Fruit fly (Drosophila melanogaster) whole organism, embryonic: ENCODE data around the gene defl.

ENCODE experiments used
- Abd-B ChIP-seq: fragments of 200-800 bp; sonication (Bioruptor generic); optimal IDR thresholded peaks from 2 replicates; lab custom pipeline; 2018; ENCODE audit warnings: missing biosample characterization, mild to moderate bottlenecking, missing genetic modification characterization, moderate library complexity
- BtbVII ChIP-seq: fragments of 200-800 bp; sonication (Bioruptor generic); optimal IDR thresholded peaks from 3 replicates; lab custom pipeline; 2017; ENCODE audit warnings: missing biosample characterization, mild to moderate bottlenecking, missing genetic modification characterization
- CG11247 ChIP-seq: fragments of 200-800 bp; sonication (Bioruptor generic); IDR thresholded peaks from 2 replicates; pipeline ENCODE4 v1.3.6; 2022; ENCODE audit warnings: missing biosample characterization, missing genetic modification characterization
- CG11560 ChIP-seq: fragments of 200-800 bp; sonication (Bioruptor generic); IDR thresholded peaks from 3 replicates; pipeline ENCODE4 v1.3.6; 2022; ENCODE audit warnings: missing biosample characterization, missing genetic modification characterization
- CG13287 ChIP-seq: fragments of 200-800 bp; sonication (Bioruptor generic); IDR thresholded peaks from 2 replicates; pipeline ENCODE4 v1.3.6; 2022; ENCODE audit warnings: missing biosample characterization, missing genetic modification characterization; ENCODE audit not compliant: partially characterized antibody
- CG14050 ChIP-seq: fragments of 200-800 bp; sonication (Bioruptor generic); IDR thresholded peaks from 3 replicates; pipeline ENCODE4 v1.3.6; 2022; ENCODE audit warnings: missing biosample characterization, missing genetic modification characterization
- CG16813 ChIP-seq: fragments of 200-800 bp; sonication (Bioruptor generic); IDR thresholded peaks from 3 replicates; pipeline ENCODE4 v1.3.6; 2022; ENCODE audit warnings: missing biosample characterization, missing genetic modification characterization; ENCODE audit not compliant: partially characterized antibody
- CG1832 ChIP-seq: fragments of 200-800 bp; sonication (Bioruptor generic); optimal IDR thresholded peaks from 2 replicates; lab custom pipeline; 2017; ENCODE audit warnings: missing biosample characterization, mild to moderate bottlenecking, missing genetic modification characterization, inconsistent platforms
- CG30431 ChIP-seq: fragments of 200-800 bp; sonication (Bioruptor generic); optimal IDR thresholded peaks from 2 replicates; lab custom pipeline; 2017; ENCODE audit warnings: missing biosample characterization, missing genetic modification characterization
- CG31224 ChIP-seq: fragments of 200-800 bp; sonication (Bioruptor generic); IDR thresholded peaks from 2 replicates; pipeline ENCODE4 v1.3.6; 2022; ENCODE audit warnings: missing biosample characterization, missing genetic modification characterization
- CG31441 ChIP-seq: fragments of 200-800 bp; sonication (Bioruptor generic); IDR thresholded peaks from 2 replicates; pipeline ENCODE4 v1.3.6; 2022; ENCODE audit warnings: missing biosample characterization, missing genetic modification characterization
- CG3847 ChIP-seq: fragments of 200-800 bp; sonication (Bioruptor generic); IDR thresholded peaks from 2 replicates; pipeline ENCODE4 v1.3.6; 2022; ENCODE audit warnings: missing biosample characterization, missing genetic modification characterization
- CG4707 ChIP-seq: fragments of 200-800 bp; sonication (Bioruptor generic); optimal IDR thresholded peaks from 2 replicates; lab custom pipeline; 2018; ENCODE audit warnings: missing biosample characterization, mild to moderate bottlenecking, missing genetic modification characterization, moderate library complexity
- CG4730 ChIP-seq: fragments of 200-800 bp; sonication (Bioruptor generic); IDR thresholded peaks from 2 replicates; pipeline ENCODE4 v1.3.6; 2022; ENCODE audit warnings: missing biosample characterization, missing genetic modification characterization
- CG6654 ChIP-seq: fragments of 200-800 bp; sonication (Bioruptor generic); optimal IDR thresholded peaks from 2 replicates; lab custom pipeline; 2017; ENCODE audit warnings: missing biosample characterization, mild to moderate bottlenecking, missing genetic modification characterization
- CG7963 ChIP-seq: fragments of 200-800 bp; sonication (Bioruptor generic); IDR thresholded peaks from 3 replicates; pipeline ENCODE4 v1.3.6; 2022; ENCODE audit warnings: missing biosample characterization, missing genetic modification characterization; ENCODE audit not compliant: partially characterized antibody
- CG8290 ChIP-seq, 3 experiments: fragments of 200-800 bp; sonication (Bioruptor generic); optimal IDR thresholded peaks; 2 replicates each; lab custom pipeline; 2016 to 2019; ENCODE audit warnings: missing biosample characterization in 3 of 3, missing genetic modification characterization in 3 of 3, mild to moderate bottlenecking in 2 of 3, moderate library complexity in 1 of 3
- CG8944 ChIP-seq: fragments of 200-800 bp; sonication (Bioruptor generic); optimal IDR thresholded peaks from 3 replicates; lab custom pipeline; 2016; ENCODE audit warnings: missing biosample characterization, missing genetic modification characterization
- CG9817 ChIP-seq: fragments of 200-800 bp; sonication (Bioruptor generic); optimal IDR thresholded peaks from 2 replicates; lab custom pipeline; 2018; ENCODE audit warnings: missing biosample characterization, mild to moderate bottlenecking, missing genetic modification characterization, moderate library complexity
- CG9932 ChIP-seq: fragments of 200-800 bp; sonication (Bioruptor generic); IDR thresholded peaks from 2 replicates; pipeline ENCODE4 v1.3.6; 2022; ENCODE audit warnings: missing biosample characterization, missing genetic modification characterization
- Dp ChIP-seq: fragments of 200-800 bp; sonication (Bioruptor generic); optimal IDR thresholded peaks from 2 replicates; lab custom pipeline; 2018; ENCODE audit warnings: missing biosample characterization, mild to moderate bottlenecking, missing genetic modification characterization, moderate library complexity
- HLH54F ChIP-seq: fragments of 200-800 bp; sonication (Bioruptor generic); optimal IDR thresholded peaks from 3 replicates; lab custom pipeline; 2016; ENCODE audit warnings: missing biosample characterization, missing genetic modification characterization
- HLHmδ ChIP-seq: fragments of 200-800 bp; sonication (Bioruptor generic); optimal IDR thresholded peaks from 2 replicates; lab custom pipeline; 2018; ENCODE audit warnings: missing biosample characterization, mild to moderate bottlenecking, missing genetic modification characterization, moderate library complexity
- Ravus ChIP-seq: fragments of 200-800 bp; sonication (Bioruptor generic); IDR thresholded peaks from 2 replicates; pipeline ENCODE4 v1.3.6; 2022; ENCODE audit warnings: missing biosample characterization, missing genetic modification characterization
- Rx ChIP-seq: fragments of 200-800 bp; sonication (Bioruptor generic); IDR thresholded peaks from 2 replicates; pipeline ENCODE4 v1.3.6; 2022; ENCODE audit warnings: missing biosample characterization, missing genetic modification characterization
- Trl ChIP-seq, 3 experiments: fragments of >200 bp in 2 of 3; fragments of 200-800 bp in 1 of 3; sonication (Bioruptor generic) in 1 of 3; optimal IDR thresholded peaks; 2 replicates in 1 of 3; 3 replicates in 2 of 3; lab custom pipeline; 2016 to 2017; ENCODE audit warnings: missing biosample characterization in 1 of 3, missing genetic modification characterization in 1 of 3
- ash1 ChIP-seq: fragments of 200-800 bp; sonication (Bioruptor generic); optimal IDR thresholded peaks from 2 replicates; lab custom pipeline; 2018; ENCODE audit warnings: missing biosample characterization, mild to moderate bottlenecking, missing genetic modification characterization
- bcd ChIP-seq: fragments of 200-800 bp; sonication (Bioruptor generic); optimal IDR thresholded peaks from 2 replicates; lab custom pipeline; 2017; ENCODE audit warnings: missing biosample characterization, mild to moderate bottlenecking, missing genetic modification characterization
- cas ChIP-seq: fragments of 200-800 bp; sonication (Bioruptor generic); IDR thresholded peaks from 2 replicates; pipeline ENCODE4 v1.3.6; 2022; ENCODE audit warnings: missing biosample characterization, missing genetic modification characterization
- emc ChIP-seq: fragments of 200-800 bp; sonication (Bioruptor generic); optimal IDR thresholded peaks from 2 replicates; lab custom pipeline; 2016; ENCODE audit warnings: missing biosample characterization, missing genetic modification characterization
- en ChIP-seq: fragments of 200-800 bp; sonication (Bioruptor generic); optimal IDR thresholded peaks from 2 replicates; lab custom pipeline; 2016; ENCODE audit warnings: missing biosample characterization, missing genetic modification characterization
- fu2 ChIP-seq: fragments of 200-800 bp; sonication (Bioruptor generic); optimal IDR thresholded peaks from 2 replicates; lab custom pipeline; 2016; ENCODE audit warnings: missing biosample characterization, missing genetic modification characterization
- gce ChIP-seq: fragments of 200-800 bp; sonication (Bioruptor generic); IDR thresholded peaks from 3 replicates; pipeline ENCODE4 v1.3.6; 2022; ENCODE audit warnings: missing biosample characterization, missing genetic modification characterization
- gcm ChIP-seq: fragments of 200-800 bp; sonication (Bioruptor generic); optimal IDR thresholded peaks from 2 replicates; lab custom pipeline; 2019; ENCODE audit warnings: missing biosample characterization, mild to moderate bottlenecking, missing genetic modification characterization, moderate library complexity
- grau ChIP-seq: fragments of 200-800 bp; optimal IDR thresholded peaks from 3 replicates; lab custom pipeline; 2019; ENCODE audit warnings: missing biosample characterization, mild to moderate bottlenecking, missing genetic modification characterization, moderate library complexity
- lilli ChIP-seq: fragments of 200-800 bp; sonication (Bioruptor generic); optimal IDR thresholded peaks from 3 replicates; lab custom pipeline; 2016; ENCODE audit warnings: missing biosample characterization, missing genetic modification characterization
- luna ChIP-seq: fragments of 200-800 bp; sonication (Bioruptor generic); optimal IDR thresholded peaks from 2 replicates; lab custom pipeline; 2016; ENCODE audit warnings: missing biosample characterization, missing genetic modification characterization
- mld ChIP-seq: fragments of 200-800 bp; sonication (Bioruptor generic); IDR thresholded peaks from 3 replicates; pipeline ENCODE4 v1.3.6; 2022; ENCODE audit warnings: missing biosample characterization, missing genetic modification characterization; ENCODE audit not compliant: partially characterized antibody
- onecut ChIP-seq: fragments of 200-800 bp; sonication (Bioruptor generic); IDR thresholded peaks from 2 replicates; pipeline ENCODE4 v1.3.6; 2022; ENCODE audit warnings: missing biosample characterization, missing genetic modification characterization
- psq ChIP-seq: fragments of 200-800 bp; sonication (Bioruptor generic); optimal IDR thresholded peaks from 2 replicates; lab custom pipeline; 2017; ENCODE audit warnings: missing biosample characterization, missing genetic modification characterization
- salm ChIP-seq: fragments of 200-800 bp; sonication (Bioruptor generic); optimal IDR thresholded peaks from 2 replicates; lab custom pipeline; 2018; ENCODE audit warnings: missing biosample characterization, mild to moderate bottlenecking, missing genetic modification characterization
- ssp ChIP-seq: fragments of 200-800 bp; sonication (Bioruptor generic); IDR thresholded peaks from 2 replicates; pipeline ENCODE4 v1.3.6; 2022; ENCODE audit warnings: missing biosample characterization, missing genetic modification characterization
- sug ChIP-seq: fragments of 200-800 bp; optimal IDR thresholded peaks from 2 replicates; lab custom pipeline; 2019; ENCODE audit warnings: missing biosample characterization, mild to moderate bottlenecking, missing genetic modification characterization, moderate library complexity
- tup ChIP-seq: fragments of 200-800 bp; sonication (Bioruptor generic); optimal IDR thresholded peaks from 2 replicates; lab custom pipeline; 2016; ENCODE audit warnings: missing biosample characterization, mild to moderate bottlenecking, missing genetic modification characterization, moderate library complexity
- tx ChIP-seq: fragments of 200-800 bp; sonication (Bioruptor generic); optimal IDR thresholded peaks from 2 replicates; lab custom pipeline; 2016; ENCODE audit warnings: missing biosample characterization, missing genetic modification characterization
- wdn ChIP-seq: fragments of 200-800 bp; sonication (Bioruptor generic); IDR thresholded peaks from 2 replicates; pipeline ENCODE4 v1.3.6; 2022; ENCODE audit warnings: missing biosample characterization, missing genetic modification characterization
- zfh1 ChIP-seq: fragments of 200-800 bp; sonication (Bioruptor generic); IDR thresholded peaks from 3 replicates; pipeline ENCODE4 v1.3.6; 2022; ENCODE audit warnings: missing biosample characterization, missing genetic modification characterization

Gene defl

dm6 chr3L:9717101-9717500 is 6.1 kb upstream of the defl start:
- TF ChIP-seq onecut: peak; percentile 52
- TF ChIP-seq grau (tag; lab: Kevin White, UChicago): no peak

- TF ChIP-seq CG7963 (GFP tag; lab: Robert Waterston, UW) (0 out of 3 replicates have a peak, but pooled peaks have one; percentile 15), CG9817 (no peak), mld (GFP tag; lab: Robert Waterston, UW) (no peak)
These were observed 5.4 kb upstream of the defl start for dm6 chr3L:9717839-9718238.

- TF ChIP-seq gcm (GFP tag; lab: Kevin White, UChicago) (peak; percentile 35), ash1 (GFP tag; lab: Kevin White, UChicago) (no peak), cas (GFP tag; lab: Robert Waterston, UW) (0 out of 2 replicates have a peak, but pooled peaks have one; percentile 20), en (GFP tag; lab: Kevin White, UChicago) (no peak), CG11560 (tag; lab: Robert Waterston, UW) (no peak), BtbVII (GFP tag; lab: Kevin White, UChicago) (peak; percentile 55), Abd-B (GFP tag; lab: Kevin White, UChicago) (peak; percentile 67), ssp (GFP tag; lab: Robert Waterston, UW) (peak; percentile 45), CG31224 (peak; percentile 14; the same call in 1 of the 2 replicates), CG4707 (GFP tag; lab: Kevin White, UChicago) (no peak), psq (GFP tag; lab: Kevin White, UChicago) (peak; percentile 12), CG3847 (GFP tag; lab: Robert Waterston, UW) (peak; percentile 78), CG8290 (GFP tag; optimal IDR thresholded peaks at IDR 0.05; lab: Kevin White, UChicago) (peak; percentile 65), CG8290 (tag; optimal IDR thresholded peaks at IDR 0.05; lab: Kevin White, UChicago) (no peak), CG4730 (GFP tag; lab: Robert Waterston, UW) (no peak; the same call in 1 of the 2 replicates), CG16813 (GFP tag; lab: Robert Waterston, UW) (peak; percentile 45; the same call in 2 of the 3 replicates), emc (GFP tag; lab: Kevin White, UChicago) (no peak), tup (GFP tag; lab: Kevin White, UChicago) (no peak), HLHmδ (no peak), CG13287 (GFP tag; lab: Robert Waterston, UW) (peak; percentile 63), gce (GFP tag; lab: Robert Waterston, UW) (no peak), sug (tag; lab: Kevin White, UChicago) (peak; percentile 83), HLH54F (no peak), Ravus (no peak), CG30431 (peak; percentile 25), CG1832 (GFP tag; lab: Kevin White, UChicago) (no peak), fu2 (GFP tag; lab: Kevin White, UChicago) (no peak), CG6654 (GFP tag; lab: Kevin White, UChicago) (no peak), Trl (optimal IDR thresholded peaks at IDR 0.05; lab: Kevin White, UChicago) (no peak), Trl (GFP tag; optimal IDR thresholded peaks at IDR 0.05; lab: Kevin White, UChicago) (no peak), zfh1 (GFP tag; lab: Robert Waterston, UW) (peak; percentile 70), CG31441 (peak; percentile 69), tx (GFP tag; lab: Kevin White, UChicago) (no peak), Dp (peak; percentile 23), Rx (GFP tag; lab: Robert Waterston, UW) (no peak), bcd (peak; percentile 65), lilli (GFP tag; lab: Kevin White, UChicago) (peak; percentile 60), CG11247 (peak; percentile 61; the same call in 1 of the 2 replicates), salm (tag; lab: Kevin White, UChicago) (no peak), CG8944 (no peak), CG9932 (GFP tag; lab: Robert Waterston, UW) (peak; percentile 85), luna (no peak), wdn (GFP tag; lab: Robert Waterston, UW) (no peak), CG14050 (GFP tag; lab: Robert Waterston, UW) (0 out of 3 replicates have a peak, but pooled peaks have one; percentile 37)
These were observed 4.3 kb upstream of the defl start, which contains the start of the genes CG18178 and CG14174 for dm6 chr3L:9718929-9719328. Gene CG18178 (minus strand): TSS chr3L:9719144. Gene CG14174 (plus strand): TSS chr3L:9719328.
